Fruit fly (Drosophila melanogaster) whole organism, embryonic: ENCODE measurements around the gene Moe.

Experiments
- Abd-B ChIP-seq: fragments of 200-800 bp; sonication (Bioruptor generic); optimal IDR thresholded peaks from 2 replicates; lab custom pipeline; 2018; ENCODE audit warnings: missing biosample characterization, mild to moderate bottlenecking, missing genetic modification characterization, moderate library complexity
- Antp ChIP-seq: fragments of 200-800 bp; sonication (Bioruptor generic); optimal IDR thresholded peaks from 3 replicates; lab custom pipeline; 2016; ENCODE audit warnings: missing biosample characterization, missing genetic modification characterization
- Bdp1 ChIP-seq: fragments of 200-800 bp; sonication (Bioruptor generic); optimal IDR thresholded peaks from 3 replicates; lab custom pipeline; 2016; ENCODE audit warnings: missing biosample characterization, missing genetic modification characterization
- CG10321 ChIP-seq: fragments of 200-800 bp; sonication (Bioruptor generic); IDR thresholded peaks from 2 replicates; pipeline ENCODE4 v1.3.6; 2022; ENCODE audit warnings: missing biosample characterization, missing genetic modification characterization
- CG10543 ChIP-seq: fragments of 200-800 bp; sonication (Bioruptor generic); optimal IDR thresholded peaks from 3 replicates; lab custom pipeline; 2017; ENCODE audit warnings: missing biosample characterization, mild to moderate bottlenecking, missing genetic modification characterization, moderate library complexity
- CG10979 ChIP-seq: fragments of 200-800 bp; sonication (Bioruptor generic); optimal IDR thresholded peaks from 2 replicates; lab custom pipeline; 2018; ENCODE audit warnings: missing biosample characterization, mild to moderate bottlenecking, missing genetic modification characterization, moderate library complexity
- CG14441 ChIP-seq: fragments of 200-800 bp; sonication (Bioruptor generic); IDR thresholded peaks from 2 replicates; pipeline ENCODE4 v1.3.6; 2022; ENCODE audit warnings: missing biosample characterization, missing genetic modification characterization
- CG14860 ChIP-seq: fragments of 200-800 bp; sonication (Bioruptor generic); IDR thresholded peaks from 3 replicates; pipeline ENCODE4 v1.3.6; 2022; ENCODE audit warnings: missing biosample characterization, missing genetic modification characterization; ENCODE audit not compliant: partially characterized antibody
- CG15011 ChIP-seq: fragments of 200-800 bp; sonication (Bioruptor generic); optimal IDR thresholded peaks from 3 replicates; lab custom pipeline; 2018; ENCODE audit warnings: missing biosample characterization, mild to moderate bottlenecking, missing genetic modification characterization
- CG16779 ChIP-seq: fragments of 200-800 bp; sonication (Bioruptor generic); IDR thresholded peaks from 2 replicates; pipeline ENCODE4 v1.3.6; 2022; ENCODE audit warnings: missing biosample characterization, missing genetic modification characterization
- CG17361 ChIP-seq: fragments of 200-800 bp; sonication (Bioruptor generic); IDR thresholded peaks from 3 replicates; pipeline ENCODE4 v1.3.6; 2022; ENCODE audit warnings: missing biosample characterization, missing genetic modification characterization
- CG2129 ChIP-seq: fragments of 200-800 bp; sonication (Bioruptor generic); IDR thresholded peaks from 2 replicates; pipeline ENCODE4 v1.3.6; 2022; ENCODE audit warnings: missing biosample characterization, missing genetic modification characterization; ENCODE audit not compliant: partially characterized antibody
- CG2875 ChIP-seq: fragments of 200-800 bp; sonication (Bioruptor generic); optimal IDR thresholded peaks from 2 replicates; lab custom pipeline; 2017; ENCODE audit warnings: missing biosample characterization, mild to moderate bottlenecking, missing genetic modification characterization, missing genetic modification reagents
- CG2889 ChIP-seq: fragments of 200-800 bp; sonication (Bioruptor generic); IDR thresholded peaks from 3 replicates; pipeline ENCODE4 v1.3.6; 2022; ENCODE audit warnings: missing biosample characterization, missing genetic modification characterization
- CG33213 ChIP-seq: fragments of 200-800 bp; sonication (Bioruptor generic); optimal IDR thresholded peaks from 3 replicates; lab custom pipeline; 2016; ENCODE audit warnings: missing biosample characterization, missing genetic modification characterization
- CG42726 ChIP-seq: fragments of 200-800 bp; sonication (Bioruptor generic); IDR thresholded peaks from 2 replicates; pipeline ENCODE4 v1.3.6; 2022; ENCODE audit warnings: missing biosample characterization, missing genetic modification characterization; ENCODE audit not compliant: partially characterized antibody
- CG4424 ChIP-seq: fragments of 200-800 bp; sonication (Bioruptor generic); optimal IDR thresholded peaks from 3 replicates; lab custom pipeline; 2016; ENCODE audit warnings: missing biosample characterization, missing genetic modification characterization
- CG4730 ChIP-seq: fragments of 200-800 bp; sonication (Bioruptor generic); IDR thresholded peaks from 2 replicates; pipeline ENCODE4 v1.3.6; 2022; ENCODE audit warnings: missing biosample characterization, missing genetic modification characterization
- CG5180 ChIP-seq: fragments of 200-800 bp; sonication (Bioruptor generic); optimal IDR thresholded peaks from 3 replicates; lab custom pipeline; 2017; ENCODE audit warnings: missing biosample characterization, missing genetic modification characterization, mild to moderate bottlenecking, moderate library complexity, missing genetic modification reagents
- CG6254 ChIP-seq: fragments of 200-800 bp; sonication (Bioruptor generic); optimal IDR thresholded peaks from 3 replicates; lab custom pipeline; 2017; ENCODE audit warnings: mild to moderate bottlenecking, missing biosample characterization, missing genetic modification reagents, missing genetic modification characterization
- CG6683 ChIP-seq: fragments of 200-800 bp; sonication (Bioruptor generic); optimal IDR thresholded peaks from 2 replicates; lab custom pipeline; 2017; ENCODE audit warnings: missing biosample characterization, mild to moderate bottlenecking, missing genetic modification characterization, missing genetic modification reagents
- CG8765 ChIP-seq: fragments of 200-800 bp; sonication (Bioruptor generic); IDR thresholded peaks from 2 replicates; pipeline ENCODE4 v1.3.6; 2022; ENCODE audit warnings: missing biosample characterization, missing genetic modification characterization
- CG8924 ChIP-seq: fragments of 200-800 bp; optimal IDR thresholded peaks from 3 replicates; lab custom pipeline; 2019; ENCODE audit warnings: missing biosample characterization, mild to moderate bottlenecking, missing genetic modification characterization, moderate library complexity
- CG9437 ChIP-seq: fragments of 200-800 bp; sonication (Bioruptor generic); optimal IDR thresholded peaks from 2 replicates; lab custom pipeline; 2018; ENCODE audit warnings: missing biosample characterization, mild to moderate bottlenecking, missing genetic modification characterization
- Dip3 ChIP-seq: fragments of 200-800 bp; sonication (Bioruptor generic); optimal IDR thresholded peaks from 3 replicates; lab custom pipeline; 2016; ENCODE audit warnings: missing biosample characterization, missing genetic modification characterization
- Doc3 ChIP-seq: fragments of 200-800 bp; sonication (Bioruptor generic); IDR thresholded peaks from 3 replicates; pipeline ENCODE4 v1.3.6; 2022; ENCODE audit warnings: missing biosample characterization, missing genetic modification characterization; ENCODE audit not compliant: partially characterized antibody
- Dref ChIP-seq: fragments of 200-800 bp; sonication (Bioruptor generic); IDR thresholded peaks from 2 replicates; pipeline ENCODE4 v1.3.6; 2022; ENCODE audit warnings: missing biosample characterization, missing genetic modification characterization
- Eip74EF ChIP-seq, 2 experiments: fragments of 200-800 bp in 1 of 2; fragments of >200 bp in 1 of 2; sonication (Bioruptor generic) in 1 of 2; optimal IDR thresholded peaks; 2 replicates each; lab custom pipeline; 2017 to 2019; ENCODE audit warnings: missing biosample characterization in 2 of 2, missing genetic modification characterization in 2 of 2, mild to moderate bottlenecking in 1 of 2, moderate library complexity in 1 of 2
- Fer1 ChIP-seq: fragments of 200-800 bp; sonication (Bioruptor generic); optimal IDR thresholded peaks from 2 replicates; lab custom pipeline; 2017; ENCODE audit warnings: missing biosample characterization, mild to moderate bottlenecking, missing genetic modification characterization
- HmgD ChIP-seq: fragments of 200-800 bp; sonication (Bioruptor generic); optimal IDR thresholded peaks from 3 replicates; lab custom pipeline; 2016; ENCODE audit warnings: missing biosample characterization, missing genetic modification characterization
- Hmr ChIP-seq: fragments of 200-800 bp; sonication (Bioruptor generic); optimal IDR thresholded peaks from 3 replicates; lab custom pipeline; 2017; ENCODE audit warnings: mild to moderate bottlenecking, missing biosample characterization, missing genetic modification reagents, missing genetic modification characterization
- Oli ChIP-seq: fragments of 200-800 bp; sonication (Bioruptor generic); optimal IDR thresholded peaks from 2 replicates; lab custom pipeline; 2018; ENCODE audit warnings: missing biosample characterization, mild to moderate bottlenecking, missing genetic modification characterization, moderate library complexity
- Ravus ChIP-seq: fragments of 200-800 bp; sonication (Bioruptor generic); IDR thresholded peaks from 2 replicates; pipeline ENCODE4 v1.3.6; 2022; ENCODE audit warnings: missing biosample characterization, missing genetic modification characterization
- Xrp1 ChIP-seq: fragments of 200-800 bp; sonication (Bioruptor generic); IDR thresholded peaks from 2 replicates; pipeline ENCODE4 v1.3.6; 2022; ENCODE audit warnings: missing biosample characterization, missing genetic modification characterization
- amos ChIP-seq: fragments of 200-800 bp; sonication (Bioruptor generic); IDR thresholded peaks from 2 replicates; pipeline ENCODE4 v1.3.6; 2022; ENCODE audit warnings: missing biosample characterization, missing genetic modification characterization; ENCODE audit not compliant: partially characterized antibody
- aop ChIP-seq: fragments of 200-800 bp; sonication (Bioruptor generic); IDR thresholded peaks from 2 replicates; pipeline ENCODE4 v1.3.6; 2022; ENCODE audit warnings: missing biosample characterization, missing genetic modification characterization
- ase ChIP-seq: fragments of 200-800 bp; sonication (Bioruptor generic); IDR thresholded peaks from 3 replicates; pipeline ENCODE4 v1.3.6; 2022; ENCODE audit warnings: missing biosample characterization, missing genetic modification characterization
- bcd ChIP-seq: fragments of 200-800 bp; sonication (Bioruptor generic); optimal IDR thresholded peaks from 2 replicates; lab custom pipeline; 2017; ENCODE audit warnings: missing biosample characterization, mild to moderate bottlenecking, missing genetic modification characterization
- chinmo ChIP-seq: fragments of 200-800 bp; sonication (Bioruptor generic); IDR thresholded peaks from 4 replicates; pipeline ENCODE4 v1.3.6; 2022; ENCODE audit warnings: missing biosample characterization, missing genetic modification characterization; ENCODE audit not compliant: partially characterized antibody
- fd64A ChIP-seq: fragments of 200-800 bp; sonication (Bioruptor generic); optimal IDR thresholded peaks from 3 replicates; lab custom pipeline; 2018; ENCODE audit warnings: missing biosample characterization, mild to moderate bottlenecking, missing genetic modification characterization
- grn ChIP-seq: fragments of 200-800 bp; sonication (Bioruptor generic); optimal IDR thresholded peaks from 3 replicates; lab custom pipeline; 2017; ENCODE audit warnings: missing biosample characterization, missing genetic modification characterization
- lab ChIP-seq: fragments of 200-800 bp; sonication (Bioruptor generic); optimal IDR thresholded peaks from 3 replicates; lab custom pipeline; 2017; ENCODE audit warnings: missing biosample characterization, missing genetic modification characterization, mild to moderate bottlenecking, moderate library complexity, missing genetic modification reagents
- luna ChIP-seq: fragments of 200-800 bp; sonication (Bioruptor generic); optimal IDR thresholded peaks from 2 replicates; lab custom pipeline; 2016; ENCODE audit warnings: missing biosample characterization, missing genetic modification characterization
- nom ChIP-seq: fragments of 200-800 bp; sonication (Bioruptor generic); optimal IDR thresholded peaks from 2 replicates; lab custom pipeline; 2017; ENCODE audit warnings: missing biosample characterization, missing genetic modification characterization, mild to moderate bottlenecking, moderate library complexity, missing genetic modification reagents
- pb ChIP-seq: fragments of 200-800 bp; sonication (Bioruptor generic); optimal IDR thresholded peaks from 3 replicates; lab custom pipeline; 2016; ENCODE audit warnings: missing biosample characterization, missing genetic modification characterization
- pho ChIP-seq: fragments of 200-800 bp; sonication (Bioruptor generic); optimal IDR thresholded peaks from 2 replicates; lab custom pipeline; 2016; ENCODE audit warnings: missing biosample characterization, missing genetic modification characterization
- sens ChIP-seq: fragments of 200-800 bp; sonication (Bioruptor generic); peaks from one replicate; lab custom pipeline; 2016; ENCODE audit warnings: missing biosample characterization, missing genetic modification characterization
- sim ChIP-seq: fragments of 200-800 bp; sonication (Bioruptor generic); IDR thresholded peaks from 2 replicates; pipeline ENCODE4 v1.3.6; 2022; ENCODE audit warnings: missing biosample characterization, missing genetic modification characterization
- unc-4 ChIP-seq: fragments of 200-800 bp; sonication (Bioruptor generic); IDR thresholded peaks from 2 replicates; pipeline ENCODE4 v1.3.6; 2022; ENCODE audit warnings: missing biosample characterization, missing genetic modification characterization; ENCODE audit not compliant: partially characterized antibody
- wor ChIP-seq: fragments of 200-800 bp; sonication (Bioruptor generic); IDR thresholded peaks from 2 replicates; pipeline ENCODE4 v1.3.6; 2022; ENCODE audit warnings: missing biosample characterization, missing genetic modification characterization
- yki ChIP-seq: fragments of >200 bp; optimal IDR thresholded peaks from 3 replicates; lab custom pipeline; 2018

Moe gene

DNA sequence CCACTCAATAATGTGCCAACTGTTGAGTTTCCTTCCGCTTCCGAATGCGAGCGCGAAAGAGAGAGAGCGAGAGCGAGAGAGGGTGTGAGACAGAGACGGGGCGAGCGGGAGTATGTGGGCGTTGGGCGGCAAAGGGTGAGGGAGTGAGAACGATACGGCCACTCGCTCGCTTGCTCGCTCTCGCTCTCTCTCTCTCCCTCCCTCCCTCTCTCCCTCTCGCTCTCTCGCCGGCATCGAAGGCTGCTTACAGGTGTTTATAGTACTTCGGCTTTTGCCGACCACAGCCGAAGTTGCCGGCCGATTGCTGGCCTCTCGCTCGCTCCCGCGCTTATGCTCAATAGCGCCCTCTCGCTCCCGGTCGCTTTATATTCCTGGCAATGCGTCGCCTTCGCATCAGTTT lies 26.6 kb upstream of the Moe start (continued):
- peak; percentile 23 for TF ChIP-seq HmgD
- no peak for TF ChIP-seq luna
- TF ChIP-seq CG5180 (GFP tag; lab: Kevin White, UChicago), result no peak
- no peak for TF ChIP-seq CG8924
- TF ChIP-seq CG2889 (GFP tag; lab: Robert Waterston, UW), result no peak
- TF ChIP-seq CG14441 (GFP tag; lab: Robert Waterston, UW), result no peak
- TF ChIP-seq Bdp1, result no peak
- no peak for TF ChIP-seq bcd (GFP tag; lab: Kevin White, UChicago)
- no peak for TF ChIP-seq Dref (GFP tag; lab: Robert Waterston, UW)
- TF ChIP-seq Fer1 (GFP tag; lab: Kevin White, UChicago), result peak; percentile 14
- no peak for TF ChIP-seq CG33213 (GFP tag; lab: Kevin White, UChicago)
- TF ChIP-seq yki, result no peak
- TF ChIP-seq lab, result peak; percentile 15
- TF ChIP-seq CG4424, result no peak
- no peak for TF ChIP-seq fd64A (GFP tag; lab: Kevin White, UChicago)
- TF ChIP-seq Dip3 (GFP tag; lab: Kevin White, UChicago), result no peak
- peak; percentile 11 for TF ChIP-seq CG10543 (GFP tag; lab: Kevin White, UChicago)
- no peak for TF ChIP-seq Hmr (GFP tag; lab: Kevin White, UChicago)
- no peak for TF ChIP-seq CG16779 (GFP tag; lab: Robert Waterston, UW)
- no peak for TF ChIP-seq ase (GFP tag; lab: Robert Waterston, UW)
- TF ChIP-seq Abd-B (GFP tag; lab: Kevin White, UChicago), result no peak
- TF ChIP-seq CG10979 (tag; lab: Kevin White, UChicago), result no peak
- no peak for TF ChIP-seq amos (GFP tag; lab: Robert Waterston, UW)
- TF ChIP-seq aop (GFP tag; lab: Robert Waterston, UW), result 0 out of 2 replicates have a peak, but pooled peaks have one; percentile 28
- no peak for TF ChIP-seq nom (GFP tag; lab: Kevin White, UChicago)
- 0 out of 4 replicates have a peak, but pooled peaks have one; percentile 13 for TF ChIP-seq chinmo (GFP tag; lab: Robert Waterston, UW)
- TF ChIP-seq wor, result no peak
- TF ChIP-seq Antp (GFP tag; lab: Kevin White, UChicago), result peak; percentile 4
- no peak for TF ChIP-seq Doc3 (GFP tag; lab: Robert Waterston, UW)
- no peak for TF ChIP-seq pho
- TF ChIP-seq CG2129 (GFP tag; lab: Robert Waterston, UW), result no peak
- TF ChIP-seq Eip74EF (GFP tag; optimal IDR thresholded peaks at IDR 0.05; lab: Kevin White, UChicago), result no peak
- no peak for TF ChIP-seq CG4730
- TF ChIP-seq sens (GFP tag; lab: Kevin White, UChicago), result peak; percentile 58
- TF ChIP-seq grn (GFP tag; lab: Kevin White, UChicago), result no peak
- no peak for TF ChIP-seq CG9437 (GFP tag; lab: Kevin White, UChicago)
- no peak for TF ChIP-seq CG6683 (GFP tag; lab: Kevin White, UChicago)
- no peak for TF ChIP-seq CG8765 (GFP tag; lab: Robert Waterston, UW)
- no peak for TF ChIP-seq Ravus (GFP tag; lab: Robert Waterston, UW)
- no peak for TF ChIP-seq pb
- no peak for TF ChIP-seq Oli (tag; lab: Kevin White, UChicago)
- TF ChIP-seq unc-4 (GFP tag; lab: Robert Waterston, UW), result no peak
- TF ChIP-seq CG10321 (GFP tag; lab: Robert Waterston, UW), result peak; percentile 75
- no peak for TF ChIP-seq CG2875 (GFP tag; lab: Kevin White, UChicago)
- no peak for TF ChIP-seq CG6254 (GFP tag; lab: Kevin White, UChicago)
- TF ChIP-seq CG42726 (GFP tag; lab: Robert Waterston, UW), result no peak
- no peak for TF ChIP-seq sim
- no peak for TF ChIP-seq CG14860 (GFP tag; lab: Robert Waterston, UW)
- no peak for TF ChIP-seq CG15011 (GFP tag; lab: Kevin White, UChicago)
- TF ChIP-seq CG17361, result no peak
- no peak for TF ChIP-seq Xrp1 (GFP tag; lab: Robert Waterston, UW)
